Fruit fly (Drosophila melanogaster) whole organism, embryonic: ENCODE results near the gene Prp18.

Experiments used
- Aef1 ChIP-seq: fragments of 200-800 bp; sonication (Bioruptor generic); IDR thresholded peaks from 3 replicates; pipeline ENCODE4 v1.3.6; 2022; ENCODE audit warnings: missing biosample characterization, missing genetic modification characterization
- CG10274 ChIP-seq: fragments of 200-800 bp; sonication (Bioruptor generic); optimal IDR thresholded peaks from 3 replicates; lab custom pipeline; 2017; ENCODE audit warnings: missing biosample characterization, mild to moderate bottlenecking, missing genetic modification characterization
- CG10366 ChIP-seq: fragments of 200-800 bp; sonication (Bioruptor generic); IDR thresholded peaks from 2 replicates; pipeline ENCODE4 v1.3.6; 2022; ENCODE audit warnings: missing biosample characterization, missing genetic modification characterization
- CG11247 ChIP-seq: fragments of 200-800 bp; sonication (Bioruptor generic); IDR thresholded peaks from 2 replicates; pipeline ENCODE4 v1.3.6; 2022; ENCODE audit warnings: missing biosample characterization, missing genetic modification characterization
- CG12155 ChIP-seq: fragments of 200-800 bp; sonication (Bioruptor generic); optimal IDR thresholded peaks from 3 replicates; lab custom pipeline; 2016; ENCODE audit warnings: missing biosample characterization, missing genetic modification characterization
- CG14710 ChIP-seq: fragments of 200-800 bp; sonication (Bioruptor generic); optimal IDR thresholded peaks from 3 replicates; lab custom pipeline; 2019; ENCODE audit warnings: missing biosample characterization, mild to moderate bottlenecking, missing genetic modification characterization, moderate library complexity
- CG15479 ChIP-seq: fragments of 200-800 bp; sonication (Bioruptor generic); optimal IDR thresholded peaks from 3 replicates; lab custom pipeline; 2019; ENCODE audit warnings: missing biosample characterization, mild to moderate bottlenecking, missing genetic modification characterization, moderate library complexity
- CG16815 ChIP-seq: fragments of 200-800 bp; sonication (Bioruptor generic); optimal IDR thresholded peaks from 3 replicates; lab custom pipeline; 2017; ENCODE audit warnings: missing biosample characterization, mild to moderate bottlenecking, missing genetic modification characterization
- CG17359 ChIP-seq: fragments of 200-800 bp; sonication (Bioruptor generic); optimal IDR thresholded peaks from 3 replicates; lab custom pipeline; 2018; ENCODE audit warnings: missing biosample characterization, mild to moderate bottlenecking, missing genetic modification characterization, moderate library complexity
- CG18262 ChIP-seq: fragments of 200-800 bp; optimal IDR thresholded peaks from 3 replicates; lab custom pipeline; 2019; ENCODE audit warnings: missing biosample characterization, mild to moderate bottlenecking, missing genetic modification characterization, moderate library complexity
- CG2678 ChIP-seq: fragments of 200-800 bp; sonication (Bioruptor generic); optimal IDR thresholded peaks from 3 replicates; lab custom pipeline; 2019; ENCODE audit warnings: missing biosample characterization, mild to moderate bottlenecking, missing genetic modification characterization, moderate library complexity
- CG30431 ChIP-seq: fragments of 200-800 bp; sonication (Bioruptor generic); optimal IDR thresholded peaks from 2 replicates; lab custom pipeline; 2017; ENCODE audit warnings: missing biosample characterization, missing genetic modification characterization
- CG3163 ChIP-seq: fragments of 200-800 bp; sonication (Bioruptor generic); optimal IDR thresholded peaks from 3 replicates; lab custom pipeline; 2016; ENCODE audit warnings: missing biosample characterization, missing genetic modification characterization
- CG34376 ChIP-seq: fragments of 200-800 bp; sonication (Bioruptor generic); optimal IDR thresholded peaks from 2 replicates; lab custom pipeline; 2018; ENCODE audit warnings: missing biosample characterization, mild to moderate bottlenecking, missing genetic modification characterization
- CG3847 ChIP-seq: fragments of 200-800 bp; sonication (Bioruptor generic); IDR thresholded peaks from 2 replicates; pipeline ENCODE4 v1.3.6; 2022; ENCODE audit warnings: missing biosample characterization, missing genetic modification characterization
- CG4617 ChIP-seq: fragments of 200-800 bp; sonication (Bioruptor generic); optimal IDR thresholded peaks from 3 replicates; lab custom pipeline; 2016; ENCODE audit warnings: missing biosample characterization, missing genetic modification characterization, borderline replicate concordance
- CG5180 ChIP-seq: fragments of 200-800 bp; sonication (Bioruptor generic); optimal IDR thresholded peaks from 3 replicates; lab custom pipeline; 2017; ENCODE audit warnings: missing biosample characterization, missing genetic modification characterization, mild to moderate bottlenecking, moderate library complexity, missing genetic modification reagents
- CG5245 ChIP-seq: fragments of 200-800 bp; sonication (Bioruptor generic); optimal IDR thresholded peaks from 3 replicates; lab custom pipeline; 2016; ENCODE audit warnings: missing biosample characterization, missing genetic modification characterization
- CG7372 ChIP-seq: fragments of 200-800 bp; sonication (Bioruptor generic); IDR thresholded peaks from 2 replicates; pipeline ENCODE4 v1.3.6; 2022; ENCODE audit warnings: missing biosample characterization, missing genetic modification characterization
- CG9437 ChIP-seq: fragments of 200-800 bp; sonication (Bioruptor generic); optimal IDR thresholded peaks from 2 replicates; lab custom pipeline; 2018; ENCODE audit warnings: missing biosample characterization, mild to moderate bottlenecking, missing genetic modification characterization
- Dp ChIP-seq: fragments of 200-800 bp; sonication (Bioruptor generic); optimal IDR thresholded peaks from 2 replicates; lab custom pipeline; 2018; ENCODE audit warnings: missing biosample characterization, mild to moderate bottlenecking, missing genetic modification characterization, moderate library complexity
- Drgx ChIP-seq: fragments of 200-800 bp; sonication (Bioruptor generic); IDR thresholded peaks from 2 replicates; pipeline ENCODE4 v1.3.6; 2022; ENCODE audit warnings: missing biosample characterization, missing genetic modification characterization
- E2f2 ChIP-seq: fragments of 200-800 bp; sonication (Bioruptor generic); IDR thresholded peaks from 2 replicates; pipeline ENCODE4 v1.3.6; 2022; ENCODE audit warnings: missing biosample characterization, missing genetic modification characterization
- ERR ChIP-seq: fragments of 200-800 bp; sonication (Bioruptor generic); optimal IDR thresholded peaks from 2 replicates; lab custom pipeline; 2016; ENCODE audit warnings: missing biosample characterization, missing genetic modification characterization
- Ets65A ChIP-seq: fragments of 200-800 bp; sonication (Bioruptor generic); peaks from one replicate; lab custom pipeline; 2016; ENCODE audit warnings: missing biosample characterization, missing genetic modification characterization
- Gsc ChIP-seq: fragments of 200-800 bp; sonication (Bioruptor generic); IDR thresholded peaks from 2 replicates; pipeline ENCODE4 v1.3.6; 2022; ENCODE audit warnings: missing biosample characterization, missing genetic modification characterization
- Gug ChIP-seq: fragments of 200-800 bp; sonication (Bioruptor generic); IDR thresholded peaks from 4 replicates; pipeline ENCODE4 v1.3.6; 2022; ENCODE audit warnings: missing biosample characterization, missing genetic modification characterization
- Hey ChIP-seq: fragments of 200-800 bp; sonication (Bioruptor generic); optimal IDR thresholded peaks from 3 replicates; lab custom pipeline; 2018; ENCODE audit warnings: missing biosample characterization, mild to moderate bottlenecking, missing genetic modification characterization
- HmgD ChIP-seq: fragments of 200-800 bp; sonication (Bioruptor generic); optimal IDR thresholded peaks from 3 replicates; lab custom pipeline; 2016; ENCODE audit warnings: missing biosample characterization, missing genetic modification characterization
- Hsf ChIP-seq: fragments of 200-800 bp; sonication (Bioruptor generic); optimal IDR thresholded peaks from 3 replicates; lab custom pipeline; 2016; ENCODE audit warnings: missing biosample characterization, missing genetic modification characterization
- Lhr ChIP-seq: fragments of 200-800 bp; sonication (Bioruptor generic); optimal IDR thresholded peaks from 3 replicates; lab custom pipeline; 2017; ENCODE audit warnings: mild to moderate bottlenecking, missing biosample characterization, missing genetic modification reagents, missing genetic modification characterization
- MTF-1 ChIP-seq: fragments of 200-800 bp; sonication (Bioruptor generic); optimal IDR thresholded peaks from 2 replicates; lab custom pipeline; 2018; ENCODE audit warnings: missing biosample characterization, mild to moderate bottlenecking, missing genetic modification characterization, borderline replicate concordance
- Scr ChIP-seq: fragments of 200-800 bp; sonication (Bioruptor generic); IDR thresholded peaks from 2 replicates; pipeline ENCODE4 v1.3.6; 2022; ENCODE audit warnings: missing biosample characterization, missing genetic modification characterization; ENCODE audit not compliant: partially characterized antibody
- TFAM ChIP-seq: fragments of 200-800 bp; sonication (Bioruptor generic); optimal IDR thresholded peaks from 2 replicates; lab custom pipeline; 2017; ENCODE audit warnings: missing biosample characterization, missing genetic modification characterization, inconsistent platforms
- cg ChIP-seq: fragments of 200-800 bp; sonication (Bioruptor generic); optimal IDR thresholded peaks from 3 replicates; lab custom pipeline; 2019; ENCODE audit warnings: missing biosample characterization, mild to moderate bottlenecking, missing genetic modification characterization, moderate library complexity
- chif ChIP-seq, 2 experiments: fragments of 200-800 bp; sonication (Bioruptor generic); optimal IDR thresholded peaks; 3 replicates each; lab custom pipeline; 2016; ENCODE audit warnings: missing biosample characterization in 2 of 2, missing genetic modification characterization in 2 of 2
- dysf ChIP-seq: fragments of 200-800 bp; sonication (Bioruptor generic); IDR thresholded peaks from 3 replicates; pipeline ENCODE4 v1.3.6; 2022; ENCODE audit warnings: missing biosample characterization, missing genetic modification characterization
- gcm ChIP-seq: fragments of 200-800 bp; sonication (Bioruptor generic); optimal IDR thresholded peaks from 2 replicates; lab custom pipeline; 2019; ENCODE audit warnings: missing biosample characterization, mild to moderate bottlenecking, missing genetic modification characterization, moderate library complexity
- grau ChIP-seq: fragments of 200-800 bp; optimal IDR thresholded peaks from 3 replicates; lab custom pipeline; 2019; ENCODE audit warnings: missing biosample characterization, mild to moderate bottlenecking, missing genetic modification characterization, moderate library complexity
- grn ChIP-seq: fragments of 200-800 bp; sonication (Bioruptor generic); optimal IDR thresholded peaks from 3 replicates; lab custom pipeline; 2017; ENCODE audit warnings: missing biosample characterization, missing genetic modification characterization
- gsb ChIP-seq: fragments of 200-800 bp; sonication (Bioruptor generic); IDR thresholded peaks from 2 replicates; pipeline ENCODE4 v1.3.6; 2022; ENCODE audit warnings: missing biosample characterization, missing genetic modification characterization
- ham ChIP-seq: fragments of 200-800 bp; sonication (Bioruptor generic); IDR thresholded peaks from 2 replicates; pipeline ENCODE4 v1.3.6; 2022; ENCODE audit warnings: missing biosample characterization, missing genetic modification characterization
- her ChIP-seq: fragments of 200-800 bp; sonication (Bioruptor generic); optimal IDR thresholded peaks from 2 replicates; lab custom pipeline; 2016; ENCODE audit warnings: missing biosample characterization, missing genetic modification characterization
- ind ChIP-seq: fragments of 200-800 bp; sonication (Bioruptor generic); optimal IDR thresholded peaks from 3 replicates; lab custom pipeline; 2016; ENCODE audit warnings: missing biosample characterization, missing genetic modification characterization
- insv ChIP-seq, 2 experiments: fragments of 200-800 bp; sonication (Bioruptor generic); optimal IDR thresholded peaks; 3 replicates each; lab custom pipeline; 2016 to 2018; ENCODE audit warnings: missing biosample characterization in 2 of 2, missing genetic modification characterization in 2 of 2
- mam ChIP-seq: fragments of 200-800 bp; sonication (Bioruptor generic); optimal IDR thresholded peaks from 3 replicates; lab custom pipeline; 2016; ENCODE audit warnings: missing biosample characterization, missing genetic modification characterization
- p53 ChIP-seq: fragments of 200-800 bp; sonication (Bioruptor generic); optimal IDR thresholded peaks from 2 replicates; lab custom pipeline; 2016; ENCODE audit warnings: missing biosample characterization, missing genetic modification characterization
- sisA ChIP-seq: fragments of 200-800 bp; sonication (Bioruptor generic); IDR thresholded peaks from 2 replicates; pipeline ENCODE4 v1.3.6; 2022; ENCODE audit warnings: missing biosample characterization, missing genetic modification characterization
- sqz ChIP-seq: fragments of 200-800 bp; sonication (Bioruptor generic); optimal IDR thresholded peaks from 3 replicates; lab custom pipeline; 2018; ENCODE audit warnings: missing biosample characterization, mild to moderate bottlenecking, missing genetic modification characterization
- tap ChIP-seq: fragments of 200-800 bp; optimal IDR thresholded peaks from 3 replicates; lab custom pipeline; 2019; ENCODE audit warnings: missing biosample characterization, mild to moderate bottlenecking, missing genetic modification characterization, moderate library complexity
- tio ChIP-seq: fragments of 200-800 bp; sonication (Bioruptor generic); optimal IDR thresholded peaks from 2 replicates; lab custom pipeline; 2017; ENCODE audit warnings: missing biosample characterization, missing genetic modification characterization, inconsistent platforms

The Prp18 gene

dm6 chr3R:19070222-19070949 is 39.3 kb upstream of the Prp18 start (continued):
- no peak for TF ChIP-seq CG11247
- no peak for TF ChIP-seq HmgD (GFP tag; lab: Kevin White, UChicago)
- peak; percentile 17 for TF ChIP-seq tio (GFP tag; lab: Kevin White, UChicago)
- TF ChIP-seq CG10366 (GFP tag; lab: Robert Waterston, UW) = no peak
- no peak for TF ChIP-seq CG30431 (GFP tag; lab: Kevin White, UChicago)
- TF ChIP-seq CG3847 (GFP tag; lab: Robert Waterston, UW) = 0 out of 2 replicates have a peak, but pooled peaks have one; percentile 8
- TF ChIP-seq CG15479 = no peak
- no peak for TF ChIP-seq insv (GFP tag; optimal IDR thresholded peaks at IDR 0.05; lab: Kevin White, UChicago)
- peak; percentile 26 for TF ChIP-seq CG2678 (tag; lab: Kevin White, UChicago)
- TF ChIP-seq CG3163 (GFP tag; lab: Kevin White, UChicago) = no peak
- no peak for TF ChIP-seq tap (tag; lab: Kevin White, UChicago)
- TF ChIP-seq Hsf (GFP tag; lab: Kevin White, UChicago) = no peak
- peak; percentile 42 for TF ChIP-seq Hey (tag; lab: Kevin White, UChicago)
- peak; percentile 39 for TF ChIP-seq CG18262
- TF ChIP-seq CG4617 (GFP tag; lab: Kevin White, UChicago) = no peak
- TF ChIP-seq ham = no peak
- TF ChIP-seq Ets65A (GFP tag; lab: Kevin White, UChicago) = no peak
- no peak for TF ChIP-seq sisA (GFP tag; lab: Robert Waterston, UW)
- no peak for TF ChIP-seq chif (GFP tag; optimal IDR thresholded peaks at IDR 0.05; lab: Kevin White, UChicago)
- TF ChIP-seq CG14710 (tag; lab: Kevin White, UChicago) = peak; percentile 6
- TF ChIP-seq grau (tag; lab: Kevin White, UChicago) = peak; percentile 20
- TF ChIP-seq Drgx (GFP tag; lab: Robert Waterston, UW) = no peak
- no peak for TF ChIP-seq sqz (GFP tag; lab: Kevin White, UChicago)
- no peak for TF ChIP-seq Gsc (GFP tag; lab: Robert Waterston, UW)
- no peak for TF ChIP-seq Lhr (GFP tag; lab: Kevin White, UChicago)
- TF ChIP-seq her (GFP tag; lab: Kevin White, UChicago) = no peak
- no peak for TF ChIP-seq CG12155
- TF ChIP-seq E2f2 (GFP tag; lab: Robert Waterston, UW) = no peak
- no peak for TF ChIP-seq TFAM
- TF ChIP-seq CG17359 (tag; lab: Kevin White, UChicago) = no peak
- no peak for TF ChIP-seq gsb (GFP tag; lab: Robert Waterston, UW)
- no peak for TF ChIP-seq grn (GFP tag; lab: Kevin White, UChicago)
- no peak for TF ChIP-seq CG7372 (GFP tag; lab: Robert Waterston, UW)
- TF ChIP-seq mam (GFP tag; lab: Kevin White, UChicago) = no peak
- TF ChIP-seq CG5180 (GFP tag; lab: Kevin White, UChicago) = no peak
- TF ChIP-seq CG34376 (GFP tag; lab: Kevin White, UChicago) = no peak
- no peak for TF ChIP-seq MTF-1 (GFP tag; lab: Kevin White, UChicago)
- TF ChIP-seq CG10274 = no peak
- TF ChIP-seq cg (GFP tag; lab: Kevin White, UChicago) = no peak
- TF ChIP-seq CG16815 = no peak
- no peak for TF ChIP-seq gcm (GFP tag; lab: Kevin White, UChicago)
- TF ChIP-seq CG9437 (GFP tag; lab: Kevin White, UChicago) = no peak
- TF ChIP-seq Dp (GFP tag; lab: Kevin White, UChicago) = no peak
- TF ChIP-seq Aef1 (GFP tag; lab: Robert Waterston, UW) = no peak
- TF ChIP-seq p53 (GFP tag; lab: Kevin White, UChicago) = no peak
- TF ChIP-seq ind (GFP tag; lab: Kevin White, UChicago) = no peak
- TF ChIP-seq CG5245 (GFP tag; lab: Kevin White, UChicago) = no peak
- TF ChIP-seq Gug (GFP tag; lab: Robert Waterston, UW) = no peak
- TF ChIP-seq ERR = no peak
- TF ChIP-seq Scr (GFP tag; lab: Robert Waterston, UW) = no peak
- no peak for TF ChIP-seq dysf (GFP tag; lab: Robert Waterston, UW)
